Fruit fly (Drosophila melanogaster) S2 (cell line): ENCODE data around the gene CG10164.

Source experiments
- CG8478 ChIP-seq: fragments of >200 bp; optimal IDR thresholded peaks from 2 replicates; lab custom pipeline; 2018
- CTCF ChIP-seq, 2 experiments: fragments of >200 bp; optimal IDR thresholded peaks; 2 replicates each; lab custom pipeline; 2018

DNA sequence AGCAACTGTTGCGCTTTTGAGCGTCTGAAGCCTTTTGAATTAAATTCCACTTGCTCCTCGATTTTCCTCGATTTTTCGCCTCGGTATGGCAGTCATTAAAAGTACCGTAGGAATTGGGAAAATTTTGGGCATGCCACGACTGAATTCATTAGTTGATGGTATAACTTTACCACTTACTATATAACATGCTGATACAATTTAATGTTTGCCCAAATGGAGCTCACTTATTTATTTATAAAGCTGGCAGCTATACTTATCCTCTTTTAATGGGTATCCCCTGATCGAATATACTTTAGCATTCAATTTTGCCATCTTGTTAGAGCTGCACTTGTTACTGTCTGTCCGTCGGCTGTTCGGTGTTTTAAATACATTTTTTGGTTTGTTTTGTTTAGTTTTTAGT, 29.3 kb downstream of the CG10164 start:
- TF ChIP-seq CG8478 (lab: Kevin White, UChicago) = no peak
- no peak for TF ChIP-seq CTCF (optimal IDR thresholded peaks at IDR 0.05; lab: Kevin White, UChicago)
